Fruit fly (Drosophila melanogaster): ENCODE results near the gene ras.

The ras gene

dm6 chrX:10739614-10740436, 4.5 kb upstream of the ras start (continued):
- TF ChIP-seq sd (tag; optimal IDR thresholded peaks at IDR 0.05): peak; percentile 44
- no peak for TF ChIP-seq CG3995 (GFP tag; optimal IDR thresholded peaks at IDR 0.05)
- peak; percentile 41 for TF ChIP-seq CG18599 (GFP tag; optimal IDR thresholded peaks at IDR 0.05)
- TF ChIP-seq Bgb (GFP tag; IDR thresholded peaks at IDR 0.05; ENCODE audit: partially characterized antibody): peak; percentile 41; the same call in 1 of the 2 replicates
- no peak for TF ChIP-seq CG16813 (GFP tag; IDR thresholded peaks at IDR 0.05; ENCODE audit: partially characterized antibody)
- peak; percentile 89 for TF ChIP-seq grn (GFP tag; optimal IDR thresholded peaks at IDR 0.05)
- no peak for TF ChIP-seq cas (GFP tag; IDR thresholded peaks at IDR 0.05)
- peak; percentile 70 for TF ChIP-seq CG34376 (GFP tag; optimal IDR thresholded peaks at IDR 0.05)
- TF ChIP-seq Drgx (GFP tag; IDR thresholded peaks at IDR 0.05): no peak
- peak; percentile 79 for TF ChIP-seq CG7987 (GFP tag; optimal IDR thresholded peaks at IDR 0.05)
- no peak for TF ChIP-seq seq (GFP tag; IDR thresholded peaks at IDR 0.05)
- TF ChIP-seq HLH3B (GFP tag; IDR thresholded peaks at IDR 0.05): 0 out of 2 replicates have a peak, but pooled peaks have one; percentile 9
- no peak for TF ChIP-seq CG4360 (GFP tag; IDR thresholded peaks at IDR 0.05)
- TF ChIP-seq HHEX (GFP tag; optimal IDR thresholded peaks at IDR 0.05): peak; percentile 22
- TF ChIP-seq Lhr (GFP tag; optimal IDR thresholded peaks at IDR 0.05): no peak
- peak; percentile 17 for TF ChIP-seq BtbVII (GFP tag; optimal IDR thresholded peaks at IDR 0.05)
- TF ChIP-seq vvl (GFP tag; IDR thresholded peaks at IDR 0.05): peak; percentile 53; the same call in 1 of the 2 replicates
- peak; percentile 41 for TF ChIP-seq cg (GFP tag; optimal IDR thresholded peaks at IDR 0.05)
- peak; percentile 9; the same call in 1 of the 2 replicates for TF ChIP-seq CG9932 (GFP tag; IDR thresholded peaks at IDR 0.05)
- peak; percentile 27 for TF ChIP-seq CG10543 (GFP tag; optimal IDR thresholded peaks at IDR 0.05)
- peak; percentile 50 for TF ChIP-seq lab (GFP tag; optimal IDR thresholded peaks at IDR 0.05)
- peak; percentile 57 for TF ChIP-seq Med (GFP tag)
- peak; percentile 90 for TF ChIP-seq GATAe (GFP tag; conservative IDR thresholded peaks at IDR 0.05)

- peak; percentile 67 for TF ChIP-seq sens (GFP tag)
- peak; percentile 19 for TF ChIP-seq CG11504 (tag; optimal IDR thresholded peaks at IDR 0.05)
- peak; percentile 73 for TF ChIP-seq CG17361 (GFP tag; IDR thresholded peaks at IDR 0.05)
- peak; percentile 3 for TF ChIP-seq CG5180 (GFP tag; optimal IDR thresholded peaks at IDR 0.05)
- TF ChIP-seq kni (GFP tag; optimal IDR thresholded peaks at IDR 0.05): no peak
- 0 out of 3 replicates have a peak, but pooled peaks have one; percentile 44 for TF ChIP-seq CG7357 (GFP tag; IDR thresholded peaks at IDR 0.05)
- TF ChIP-seq CG12104 (GFP tag; optimal IDR thresholded peaks at IDR 0.05): no peak
- TF ChIP-seq CG18262 (tag; optimal IDR thresholded peaks at IDR 0.05): peak; percentile 76
- TF ChIP-seq CG2712 (tag; optimal IDR thresholded peaks at IDR 0.05): peak; percentile 74
- TF ChIP-seq z (GFP tag; IDR thresholded peaks at IDR 0.05): no peak
- peak; percentile 51 for TF ChIP-seq CG17829 (tag; optimal IDR thresholded peaks at IDR 0.05)
- peak; percentile 43 for TF ChIP-seq CG10979 (tag; optimal IDR thresholded peaks at IDR 0.05)
- TF ChIP-seq twi (tag; optimal IDR thresholded peaks at IDR 0.05): no peak
- peak; percentile 65 for TF ChIP-seq CG7839 (tag; optimal IDR thresholded peaks at IDR 0.05)
- TF ChIP-seq nmo (GFP tag; optimal IDR thresholded peaks at IDR 0.05): peak; percentile 72
- TF ChIP-seq Blimp-1 (GFP tag; optimal IDR thresholded peaks at IDR 0.05): peak; percentile 20
- TF ChIP-seq lola (GFP tag; optimal IDR thresholded peaks at IDR 0.05): peak in 1 of 3 experiments; percentile 5
- TF ChIP-seq scrt (GFP tag; optimal IDR thresholded peaks at IDR 0.05): no peak
- no peak for TF ChIP-seq lbe (GFP tag; optimal IDR thresholded peaks at IDR 0.05)
- TF ChIP-seq dmrt99B (tag; optimal IDR thresholded peaks at IDR 0.05): peak; percentile 65
- TF ChIP-seq prd (optimal IDR thresholded peaks at IDR 0.05): no peak
- 0 out of 3 replicates have a peak, but pooled peaks have one; percentile 24 for TF ChIP-seq prd (GFP tag; IDR thresholded peaks at IDR 0.05)
- TF ChIP-seq slou (GFP tag; optimal IDR thresholded peaks at IDR 0.05): peak; percentile 24
- TF ChIP-seq Hand (GFP tag; optimal IDR thresholded peaks at IDR 0.05): no peak
- TF ChIP-seq Med (GFP tag): peak; percentile 15
Observed at dm6 chrX:10740953-10741500, 3.3 kb upstream of the ras start.

All from whole organism, embryonic.